Fruit fly (Drosophila melanogaster): ENCODE results near the gene CG46280.

The CG46280 gene

DNA sequence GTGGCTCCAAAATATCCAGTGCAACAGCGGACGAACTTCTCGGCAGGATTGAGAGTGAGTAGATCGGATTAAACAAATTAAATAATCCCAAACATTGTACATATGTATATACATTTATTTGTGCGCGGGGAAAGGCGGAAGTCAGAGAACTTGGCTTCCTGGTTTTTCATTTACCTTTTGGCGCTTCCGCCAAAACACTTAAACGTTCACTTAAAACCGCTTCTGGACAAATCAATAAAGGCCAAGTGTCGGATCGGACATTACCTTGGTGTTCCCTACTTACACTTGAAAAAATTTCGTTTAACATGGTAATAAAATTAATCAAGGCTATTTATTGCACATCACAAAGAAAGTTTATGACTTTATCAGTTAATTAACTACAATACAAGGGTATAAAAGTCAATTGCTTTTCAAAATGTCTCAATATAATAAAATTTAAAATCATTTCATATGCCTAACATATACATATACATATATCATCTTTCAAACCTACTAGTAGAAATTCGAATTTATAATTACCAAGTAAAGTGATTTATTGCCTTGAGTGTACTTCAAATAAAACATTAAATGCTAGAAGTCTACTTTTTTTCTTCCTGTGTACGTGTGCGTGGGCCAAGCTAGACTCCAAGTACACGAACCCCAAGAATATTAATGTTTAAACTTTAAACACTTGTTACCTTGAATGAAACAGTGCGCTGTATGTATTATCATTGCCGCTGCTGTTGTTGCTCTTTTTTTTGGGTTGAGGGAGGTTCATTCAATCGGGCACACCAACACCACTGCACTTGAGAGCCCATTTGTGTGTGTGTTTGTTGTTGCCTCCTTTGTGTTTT lies 48.9 kb downstream of the CG46280 start (continued):
- TF ChIP-seq HLHmδ (GFP tag; optimal IDR thresholded peaks at IDR 0.05): no peak
- peak; percentile 70 for TF ChIP-seq Sox102F (GFP tag; optimal IDR thresholded peaks at IDR 0.05)
- TF ChIP-seq pum (GFP tag; optimal IDR thresholded peaks at IDR 0.05): no peak
- TF ChIP-seq Dp (GFP tag; optimal IDR thresholded peaks at IDR 0.05): no peak
- no peak for TF ChIP-seq CG4282 (GFP tag; optimal IDR thresholded peaks at IDR 0.05)
- no peak for TF ChIP-seq sna (GFP tag; IDR thresholded peaks at IDR 0.05; ENCODE audit: partially characterized antibody)
- peak; percentile 4 for TF ChIP-seq HLH54F (GFP tag; optimal IDR thresholded peaks at IDR 0.05)
- TF ChIP-seq Hey (tag; optimal IDR thresholded peaks at IDR 0.05): no peak
- peak; percentile 54 for TF ChIP-seq danr (GFP tag; IDR thresholded peaks at IDR 0.05)
- TF ChIP-seq bsh (GFP tag; optimal IDR thresholded peaks at IDR 0.05): peak; percentile 34 to 60
- peak; percentile 70 for TF ChIP-seq CG10979 (tag; optimal IDR thresholded peaks at IDR 0.05)
- no peak for TF ChIP-seq tll (GFP tag; optimal IDR thresholded peaks at IDR 0.05)
- no peak for TF ChIP-seq CG16779 (GFP tag; IDR thresholded peaks at IDR 0.05)
- 0 out of 3 replicates have a peak, but pooled peaks have one; percentile 15 for TF ChIP-seq Dbx (GFP tag; IDR thresholded peaks at IDR 0.05)
- no peak for TF ChIP-seq CG7745 (tag; optimal IDR thresholded peaks at IDR 0.05)
- TF ChIP-seq so (GFP tag; IDR thresholded peaks at IDR 0.05): 0 out of 3 replicates have a peak, but pooled peaks have one; percentile 40
- no peak for TF ChIP-seq CG3726 (GFP tag; IDR thresholded peaks at IDR 0.05)
- no peak for TF ChIP-seq knrl (GFP tag; IDR thresholded peaks at IDR 0.05; ENCODE audit: partially characterized antibody)
- peak; percentile 71 for TF ChIP-seq Sox100B (GFP tag; optimal IDR thresholded peaks at IDR 0.05)
- TF ChIP-seq CG32767 (GFP tag; IDR thresholded peaks at IDR 0.05): no peak
- no peak for TF ChIP-seq mld (GFP tag; IDR thresholded peaks at IDR 0.05; ENCODE audit: partially characterized antibody)
- TF ChIP-seq CG11247 (GFP tag; IDR thresholded peaks at IDR 0.05): no peak
- 0 out of 3 replicates have a peak, but pooled peaks have one; percentile 54 for TF ChIP-seq CG11093 (GFP tag; IDR thresholded peaks at IDR 0.05)
- TF ChIP-seq ind (GFP tag; optimal IDR thresholded peaks at IDR 0.05): peak; percentile 53
- no peak for TF ChIP-seq CG11456 (GFP tag; IDR thresholded peaks at IDR 0.05)
- TF ChIP-seq CG15479 (GFP tag; optimal IDR thresholded peaks at IDR 0.05): no peak
- no peak for TF ChIP-seq NK7.1 (GFP tag; optimal IDR thresholded peaks at IDR 0.05)
- peak; percentile 67 for TF ChIP-seq CG10267 (tag; optimal IDR thresholded peaks at IDR 0.05)
- TF ChIP-seq CG17359 (tag; optimal IDR thresholded peaks at IDR 0.05): peak; percentile 75
- no peak for TF ChIP-seq CG11085 (GFP tag; IDR thresholded peaks at IDR 0.05)
- TF ChIP-seq Antp (GFP tag; optimal IDR thresholded peaks at IDR 0.05): no peak
- TF ChIP-seq jing (GFP tag; optimal IDR thresholded peaks at IDR 0.05): peak; percentile 0
- TF ChIP-seq Usf (GFP tag; optimal IDR thresholded peaks at IDR 0.05): peak; percentile 17
- peak; percentile 44 for TF ChIP-seq Hmr (GFP tag; optimal IDR thresholded peaks at IDR 0.05)
- TF ChIP-seq usp (GFP tag; optimal IDR thresholded peaks at IDR 0.05): no peak
- peak; percentile 27 for TF ChIP-seq caup (GFP tag; optimal IDR thresholded peaks at IDR 0.05; ENCODE audit: severe bottlenecking)
- TF ChIP-seq CG4360 (GFP tag; IDR thresholded peaks at IDR 0.05): peak; percentile 67
- no peak; the same call in 1 of the 2 replicates for TF ChIP-seq wdn (GFP tag; IDR thresholded peaks at IDR 0.05)
- TF ChIP-seq disco-r (GFP tag; optimal IDR thresholded peaks at IDR 0.05): peak; percentile 10
- peak; percentile 16 for TF ChIP-seq CG12071 (GFP tag; optimal IDR thresholded peaks at IDR 0.05)
- TF ChIP-seq gcm2 (GFP tag; optimal IDR thresholded peaks at IDR 0.05): peak; percentile 11
- TF ChIP-seq CG17802 (tag; optimal IDR thresholded peaks at IDR 0.05): no peak
- TF ChIP-seq CG1603 (tag; optimal IDR thresholded peaks at IDR 0.05): peak; percentile 22
- peak; percentile 55; the same call in 2 of the 3 replicates for TF ChIP-seq Aef1 (GFP tag; IDR thresholded peaks at IDR 0.05)
- TF ChIP-seq Trl (optimal IDR thresholded peaks at IDR 0.05): no peak
- TF ChIP-seq Trl (GFP tag; optimal IDR thresholded peaks at IDR 0.05): peak; percentile 40
- no peak for TF ChIP-seq D (optimal IDR thresholded peaks at IDR 0.05)
- peak; percentile 54 for TF ChIP-seq D (GFP tag; optimal IDR thresholded peaks at IDR 0.05)
- TF ChIP-seq gce (GFP tag; IDR thresholded peaks at IDR 0.05): no peak; the same call in 2 of the 3 replicates

Data from whole organism, embryonic.